Worm (Caenorhabditis elegans): ENCODE results near the gene kqt-1.
A peak's percentile ranks its signal among the peaks of the same experiment; 100 is the strongest.

The kqt-1 gene

DNA sequence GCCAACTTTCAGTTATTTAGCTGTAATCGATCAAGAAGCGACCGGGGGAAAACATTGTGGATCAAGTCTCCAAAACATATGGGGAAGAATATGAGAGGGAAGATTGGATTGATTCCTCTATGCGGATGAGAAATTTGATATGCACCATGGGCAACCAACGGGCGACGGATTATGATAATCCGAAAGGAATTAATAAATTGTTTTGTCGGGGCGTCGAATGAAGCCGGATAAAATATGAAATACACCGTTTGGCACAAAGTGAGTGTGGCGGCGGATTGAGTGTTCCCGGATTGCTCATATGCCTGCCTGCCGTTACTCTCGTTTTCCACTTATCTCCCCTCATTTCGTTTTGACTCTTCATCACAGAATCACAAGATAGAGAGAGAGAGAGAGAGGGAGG, 9.6 kb upstream of the kqt-1 start:
- TF ChIP-seq ets-7 (tag; optimal IDR thresholded peaks at IDR 0.05) (no peak), scrt-1 (GFP tag; IDR thresholded peaks at IDR 0.05) (no peak), sea-1 (GFP tag; conservative IDR thresholded peaks at IDR 0.05) (no peak), hnd-1 (tag; optimal IDR thresholded peaks at IDR 0.05) (no peak), tbx-11 (GFP tag; IDR thresholded peaks at IDR 0.05) (no peak), pes-1 (GFP tag; IDR thresholded peaks at IDR 0.05) (no peak), B0310.2 (tag; optimal IDR thresholded peaks at IDR 0.05) (no peak), ama-1 (optimal IDR thresholded peaks at IDR 0.05) (no peak), F13C5.2 (tag; optimal IDR thresholded peaks at IDR 0.05) (no peak), aly-1 (tag; optimal IDR thresholded peaks at IDR 0.05) (no peak), tbx-37 (GFP tag; conservative IDR thresholded peaks at IDR 0.05) (no peak), tra-4 (tag; optimal IDR thresholded peaks at IDR 0.05) (no peak), ceh-13 (GFP tag; optimal IDR thresholded peaks at IDR 0.05) (no peak), hmbx-1 (tag; optimal IDR thresholded peaks at IDR 0.05) (no peak), flt-1 (GFP tag; IDR thresholded peaks at IDR 0.05) (no peak), ceh-36 (tag; optimal IDR thresholded peaks at IDR 0.05) (no peak), hmg-4 (GFP tag; optimal IDR thresholded peaks at IDR 0.05) (no peak)

DNA sequence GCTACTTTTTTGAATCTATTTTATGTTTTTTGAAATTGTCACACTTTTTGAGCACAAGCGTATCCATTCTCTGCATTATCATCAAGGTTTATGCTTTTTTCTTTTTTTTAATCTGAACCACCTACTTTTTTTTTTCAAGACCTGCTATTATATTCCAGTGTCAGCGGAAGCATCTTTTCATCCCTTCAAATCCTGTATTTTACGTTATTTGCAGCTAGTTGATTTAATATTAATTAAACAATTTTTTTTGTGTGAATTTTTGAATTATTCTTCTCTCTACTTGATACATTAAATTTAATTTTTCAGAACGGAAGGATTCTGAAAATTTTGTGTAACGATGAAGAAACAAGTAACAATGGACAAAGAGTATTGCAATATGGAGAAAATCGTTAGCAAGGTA, 9.1 kb upstream of the kqt-1 start, which contains the start of gene C25B8.8:
Gene C25B8.8, plus strand, starts transcription at position 301 of the 400 bp plus-strand sequence.
- TF ChIP-seq B0310.2 (tag; optimal IDR thresholded peaks at IDR 0.05): no peak
- TF ChIP-seq hmbx-1 (tag; optimal IDR thresholded peaks at IDR 0.05): no peak
- TF ChIP-seq sea-1 (GFP tag; conservative IDR thresholded peaks at IDR 0.05): no peak
- TF ChIP-seq tbx-37 (GFP tag; conservative IDR thresholded peaks at IDR 0.05): no peak
- no peak for TF ChIP-seq ceh-36 (tag; optimal IDR thresholded peaks at IDR 0.05)
- no peak for TF ChIP-seq aly-1 (tag; optimal IDR thresholded peaks at IDR 0.05)

DNA sequence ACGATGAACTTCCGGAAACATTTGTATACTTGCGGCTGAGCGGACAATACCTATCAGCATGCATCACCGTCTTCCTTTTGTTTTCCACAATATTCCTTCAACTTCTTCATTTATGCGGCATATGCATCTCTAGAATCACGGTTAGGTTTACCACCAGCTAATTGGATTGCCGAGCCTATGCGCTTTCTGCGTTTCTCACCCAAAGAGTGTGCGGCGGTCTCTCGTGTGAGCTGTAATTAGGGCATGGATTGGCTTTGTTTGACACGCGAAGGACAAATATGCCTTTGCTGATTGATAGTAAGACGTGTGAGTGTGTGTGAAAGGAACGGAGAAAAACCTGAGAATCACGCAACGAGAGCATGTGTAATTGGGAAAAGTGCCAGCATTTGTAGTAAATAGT, 5.3 kb upstream of the kqt-1 start:
- no peak for TF ChIP-seq ama-1 (optimal IDR thresholded peaks at IDR 0.05)
- TF ChIP-seq scrt-1 (GFP tag; IDR thresholded peaks at IDR 0.05): no peak
- TF ChIP-seq tra-4 (tag; optimal IDR thresholded peaks at IDR 0.05): no peak
- TF ChIP-seq B0310.2 (tag; optimal IDR thresholded peaks at IDR 0.05): no peak
- TF ChIP-seq ceh-13 (GFP tag; optimal IDR thresholded peaks at IDR 0.05): no peak
- no peak for TF ChIP-seq flt-1 (GFP tag; IDR thresholded peaks at IDR 0.05)
- no peak for TF ChIP-seq pes-1 (GFP tag; IDR thresholded peaks at IDR 0.05)
- no peak for TF ChIP-seq hmg-4 (GFP tag; optimal IDR thresholded peaks at IDR 0.05)
- no peak for TF ChIP-seq F13C5.2 (tag; optimal IDR thresholded peaks at IDR 0.05)
- TF ChIP-seq aly-1 (tag; optimal IDR thresholded peaks at IDR 0.05): no peak
- no peak for TF ChIP-seq tbx-11 (GFP tag; IDR thresholded peaks at IDR 0.05)
- TF ChIP-seq tbx-37 (GFP tag; conservative IDR thresholded peaks at IDR 0.05): no peak
- TF ChIP-seq ceh-36 (tag; optimal IDR thresholded peaks at IDR 0.05): no peak
- no peak for TF ChIP-seq sea-1 (GFP tag; conservative IDR thresholded peaks at IDR 0.05)

DNA sequence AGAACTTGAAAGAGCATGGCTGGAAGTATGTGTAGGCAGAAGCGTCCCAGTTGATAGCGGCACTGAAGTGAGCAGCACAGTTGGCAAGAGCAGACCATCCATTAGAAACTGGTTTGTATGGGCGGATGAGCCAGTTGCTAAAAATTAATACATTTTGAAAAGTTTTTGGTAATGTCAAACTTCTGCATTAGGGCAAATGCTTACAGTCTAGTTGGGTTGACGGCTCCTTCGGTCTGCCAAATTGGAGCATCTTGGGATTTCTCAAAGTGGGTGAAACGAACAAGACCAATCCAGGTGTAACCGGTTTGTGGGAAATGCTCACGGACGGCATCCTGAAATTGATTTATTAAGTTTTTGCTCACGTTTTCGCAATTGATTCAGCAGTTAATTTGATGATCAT, 1.2 kb upstream of the kqt-1 start:
- TF ChIP-seq tbx-37 (GFP tag; conservative IDR thresholded peaks at IDR 0.05) (no peak), tbx-11 (GFP tag; IDR thresholded peaks at IDR 0.05) (no peak), scrt-1 (GFP tag; IDR thresholded peaks at IDR 0.05) (no peak), sea-1 (GFP tag; conservative IDR thresholded peaks at IDR 0.05) (0 out of 2 replicates have a peak, but pooled peaks have one; percentile 57)

DNA sequence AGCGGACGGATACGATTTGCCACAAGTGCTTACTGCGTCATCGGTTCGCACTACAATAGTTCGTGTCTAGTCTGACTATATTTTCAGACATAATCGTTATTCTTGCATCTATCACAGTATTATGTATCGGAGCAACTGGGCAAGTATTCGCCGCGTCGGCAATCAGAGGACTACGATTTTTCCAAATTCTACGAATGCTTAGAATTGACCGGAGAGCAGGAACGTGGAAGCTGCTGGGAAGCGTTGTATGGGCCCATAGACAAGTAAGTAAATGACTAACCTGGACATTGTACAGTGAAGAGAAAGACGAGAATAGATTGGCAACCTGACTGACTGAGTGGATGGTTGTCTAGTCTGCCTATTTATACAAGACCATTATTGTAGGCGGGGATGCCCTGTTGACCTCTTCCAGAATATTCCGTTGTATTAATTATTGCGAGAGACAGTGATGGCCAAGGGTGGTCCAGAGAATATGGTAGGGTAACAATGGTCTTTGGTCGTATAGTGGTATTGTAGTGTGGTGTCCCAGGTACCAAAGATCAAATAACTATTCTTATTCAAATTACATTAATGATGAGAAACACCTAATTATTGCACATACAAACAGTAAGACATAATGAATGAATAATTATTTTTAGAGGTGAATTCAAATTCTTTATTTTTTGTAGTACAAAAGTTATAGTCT, 3.9 kb downstream of the kqt-1 start, which contains the start of gene clec-266:
Gene clec-266, minus strand, starts transcription at position 364 of the 685 bp plus-strand sequence.
- TF ChIP-seq tra-4 (tag; optimal IDR thresholded peaks at IDR 0.05) (no peak), flt-1 (GFP tag; IDR thresholded peaks at IDR 0.05) (peak; percentile 2; the same call in 1 of the 2 replicates), ama-1 (optimal IDR thresholded peaks at IDR 0.05) (peak; percentile 94)

DNA sequence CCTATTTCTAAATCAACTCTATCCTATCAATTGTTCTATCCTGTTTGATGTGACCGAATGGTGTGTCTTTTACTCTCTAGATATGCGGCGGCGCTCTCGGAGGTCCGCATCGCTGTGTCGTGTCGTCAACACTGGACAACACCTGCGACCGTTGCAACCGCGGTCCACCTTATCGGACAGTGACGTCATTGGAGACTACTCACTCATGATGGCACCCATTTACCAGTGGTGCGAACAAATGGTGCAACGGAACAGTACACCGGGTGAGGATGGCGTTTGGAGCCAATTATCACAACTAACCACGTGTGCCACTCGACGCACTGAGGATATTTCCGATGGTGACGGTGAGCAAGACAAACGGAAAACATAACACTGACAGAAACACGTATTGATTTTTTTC, 6.5 kb downstream of the kqt-1 start:
- TF ChIP-seq ceh-36 (tag; optimal IDR thresholded peaks at IDR 0.05): no peak
- TF ChIP-seq sea-1 (GFP tag; conservative IDR thresholded peaks at IDR 0.05): no peak
- no peak for TF ChIP-seq flt-1 (GFP tag; IDR thresholded peaks at IDR 0.05)
- TF ChIP-seq pes-1 (GFP tag; IDR thresholded peaks at IDR 0.05): no peak
- TF ChIP-seq F13C5.2 (tag; optimal IDR thresholded peaks at IDR 0.05): no peak
- no peak for TF ChIP-seq hnd-1 (tag; optimal IDR thresholded peaks at IDR 0.05)
- no peak for TF ChIP-seq tbx-11 (GFP tag; IDR thresholded peaks at IDR 0.05)
- no peak for TF ChIP-seq ama-1 (optimal IDR thresholded peaks at IDR 0.05)
- no peak for TF ChIP-seq tra-4 (tag; optimal IDR thresholded peaks at IDR 0.05)
- TF ChIP-seq tbx-37 (GFP tag; conservative IDR thresholded peaks at IDR 0.05): no peak
- no peak for TF ChIP-seq hmg-4 (GFP tag; optimal IDR thresholded peaks at IDR 0.05)
- no peak for TF ChIP-seq scrt-1 (GFP tag; IDR thresholded peaks at IDR 0.05)
- no peak for TF ChIP-seq B0310.2 (tag; optimal IDR thresholded peaks at IDR 0.05)
- TF ChIP-seq ceh-13 (GFP tag; optimal IDR thresholded peaks at IDR 0.05): no peak
- no peak for TF ChIP-seq hmbx-1 (tag; optimal IDR thresholded peaks at IDR 0.05)
- TF ChIP-seq aly-1 (tag; optimal IDR thresholded peaks at IDR 0.05): no peak
- no peak for TF ChIP-seq ets-7 (tag; optimal IDR thresholded peaks at IDR 0.05)

DNA sequence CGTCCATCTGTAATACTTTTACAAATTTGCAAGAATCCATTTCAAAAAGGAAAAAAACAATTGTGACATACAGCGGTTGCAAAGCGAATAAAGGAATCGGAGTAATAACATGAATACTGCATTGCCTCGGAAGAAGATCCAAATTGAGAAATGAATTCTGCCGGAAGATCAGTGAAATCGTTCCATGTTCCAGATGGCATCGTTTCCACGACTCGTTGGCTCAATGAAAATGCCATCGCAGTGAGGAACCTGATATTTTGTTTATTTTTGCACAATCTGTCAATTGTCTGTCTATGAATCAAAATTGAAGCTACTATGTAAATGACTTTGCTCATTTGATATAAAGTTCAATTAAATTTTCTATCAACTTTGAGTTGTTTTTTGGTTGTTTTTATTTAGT, 11.8 kb downstream of the kqt-1 start:
- TF ChIP-seq aly-1 (tag; optimal IDR thresholded peaks at IDR 0.05) (no peak), ceh-36 (tag; optimal IDR thresholded peaks at IDR 0.05) (no peak), F13C5.2 (tag; optimal IDR thresholded peaks at IDR 0.05) (no peak), ets-7 (tag; optimal IDR thresholded peaks at IDR 0.05) (no peak), tbx-37 (GFP tag; conservative IDR thresholded peaks at IDR 0.05) (no peak), pes-1 (GFP tag; IDR thresholded peaks at IDR 0.05) (no peak), tbx-11 (GFP tag; IDR thresholded peaks at IDR 0.05) (no peak), tra-4 (tag; optimal IDR thresholded peaks at IDR 0.05) (no peak), ama-1 (optimal IDR thresholded peaks at IDR 0.05) (no peak), B0310.2 (tag; optimal IDR thresholded peaks at IDR 0.05) (no peak), flt-1 (GFP tag; IDR thresholded peaks at IDR 0.05) (no peak), hnd-1 (tag; optimal IDR thresholded peaks at IDR 0.05) (no peak), scrt-1 (GFP tag; IDR thresholded peaks at IDR 0.05) (no peak), hmg-4 (GFP tag; optimal IDR thresholded peaks at IDR 0.05) (no peak)
